Worm (Caenorhabditis elegans) whole organism, early embryonic: ENCODE measurements around the gene dod-22.

Experiments
- B0310.2 ChIP-seq: sonication (generic microtip); optimal IDR thresholded peaks from 2 replicates; lab custom pipeline; 2016; ENCODE audit warnings: mild to moderate bottlenecking, missing genetic modification characterization, missing compliant biosample characterization
- F13C5.2 ChIP-seq: sonication (generic microtip); optimal IDR thresholded peaks from 2 replicates; lab custom pipeline; 2017; ENCODE audit warnings: mild to moderate bottlenecking, missing genetic modification characterization, inconsistent platforms, missing compliant biosample characterization
- aly-1 ChIP-seq: sonication (generic microtip); optimal IDR thresholded peaks from 2 replicates; lab custom pipeline; 2016; ENCODE audit warnings: missing genetic modification characterization, missing compliant biosample characterization
- ama-1 ChIP-seq: fragments of 150-350 bp; optimal IDR thresholded peaks from 2 replicates; lab custom pipeline; 2014
- ceh-13 ChIP-seq: fragments of 200-800 bp; sonication (Bioruptor generic); optimal IDR thresholded peaks from 2 replicates; lab custom pipeline; 2018; ENCODE audit warnings: mild to moderate bottlenecking, missing genetic modification characterization, missing compliant biosample characterization
- ceh-36 ChIP-seq: sonication (generic microtip); optimal IDR thresholded peaks from 2 replicates; lab custom pipeline; 2016; ENCODE audit warnings: missing genetic modification characterization, inconsistent platforms, missing compliant biosample characterization
- ets-7 ChIP-seq: sonication (generic microtip); optimal IDR thresholded peaks from 2 replicates; lab custom pipeline; 2016; ENCODE audit warnings: missing genotype, missing genetic modification characterization, missing compliant biosample characterization
- flt-1 ChIP-seq: fragments of 200-800 bp; sonication (Bioruptor generic); IDR thresholded peaks from 2 replicates; pipeline ENCODE4 v1.3.6; 2022; ENCODE audit warnings: missing genetic modification characterization, missing compliant biosample characterization
- hmbx-1 ChIP-seq: sonication (generic microtip); optimal IDR thresholded peaks from 2 replicates; lab custom pipeline; 2016; ENCODE audit warnings: mild to moderate bottlenecking, missing genetic modification characterization, missing compliant biosample characterization
- hmg-4 ChIP-seq: fragments of 200-800 bp; sonication (Bioruptor generic); optimal IDR thresholded peaks from 2 replicates; lab custom pipeline; 2018; ENCODE audit warnings: mild to moderate bottlenecking, missing genetic modification characterization, missing compliant biosample characterization
- hnd-1 ChIP-seq: sonication (generic microtip); optimal IDR thresholded peaks from 2 replicates; lab custom pipeline; 2016; ENCODE audit warnings: missing genetic modification characterization, missing compliant biosample characterization
- pes-1 ChIP-seq: fragments of 200-800 bp; sonication (Bioruptor generic); IDR thresholded peaks from 2 replicates; pipeline ENCODE4 v1.3.6; 2022; ENCODE audit warnings: missing genetic modification reagents, missing genetic modification characterization, missing compliant biosample characterization
- scrt-1 ChIP-seq: fragments of 200-800 bp; sonication (Bioruptor generic); IDR thresholded peaks from 2 replicates; pipeline ENCODE4 v1.3.6; 2022; ENCODE audit warnings: missing genetic modification characterization, missing compliant biosample characterization
- sea-1 ChIP-seq: fragments of 200-800 bp; sonication (Bioruptor generic); conservative IDR thresholded peaks from 2 replicates; pipeline ENCODE4 v1.3.6; 2022; ENCODE audit warnings: missing genetic modification characterization, missing compliant biosample characterization
- tbx-11 ChIP-seq: fragments of 200-800 bp; sonication (Bioruptor generic); IDR thresholded peaks from 2 replicates; pipeline ENCODE4 v1.3.6; 2022; ENCODE audit warnings: missing genetic modification characterization, missing compliant biosample characterization
- tbx-37 ChIP-seq: fragments of 200-800 bp; sonication (Bioruptor generic); conservative IDR thresholded peaks from 2 replicates; pipeline ENCODE4 v1.3.6; 2022; ENCODE audit warnings: missing genetic modification reagents, missing genetic modification characterization, missing compliant biosample characterization
- tra-4 ChIP-seq: sonication (generic microtip); optimal IDR thresholded peaks from 2 replicates; lab custom pipeline; 2017; ENCODE audit warnings: missing genetic modification characterization, missing compliant biosample characterization

Gene dod-22

ce11 chrIV:12965074-12965473 lies at the start of gene dod-22:
TSS of gene dod-22 (plus strand) at chrIV:12965374.
- TF ChIP-seq tra-4 (tag; lab: Kevin White, UChicago) (no peak), tbx-37 (GFP tag; lab: Robert Waterston, UW) (no peak), flt-1 (GFP tag; lab: Robert Waterston, UW) (no peak), sea-1 (no peak), ets-7 (tag; lab: Kevin White, UChicago) (no peak), ceh-13 (no peak), pes-1 (GFP tag; lab: Robert Waterston, UW) (no peak), hmbx-1 (tag; lab: Kevin White, UChicago) (no peak), ceh-36 (tag; lab: Kevin White, UChicago) (no peak), B0310.2 (tag; lab: Kevin White, UChicago) (no peak), hmg-4 (GFP tag; lab: Kevin White, UChicago) (no peak), tbx-11 (GFP tag; lab: Robert Waterston, UW) (no peak), aly-1 (tag; lab: Kevin White, UChicago) (no peak), hnd-1 (tag; lab: Kevin White, UChicago) (no peak), ama-1 (lab: Kevin White, UChicago) (no peak), scrt-1 (GFP tag; lab: Robert Waterston, UW) (no peak), F13C5.2 (tag; lab: Kevin White, UChicago) (no peak)

- TF ChIP-seq hmbx-1 (tag; lab: Kevin White, UChicago): no peak
- no peak for TF ChIP-seq flt-1 (GFP tag; lab: Robert Waterston, UW)
- no peak for TF ChIP-seq pes-1 (GFP tag; lab: Robert Waterston, UW)
- TF ChIP-seq tbx-37 (GFP tag; lab: Robert Waterston, UW): no peak
- no peak for TF ChIP-seq sea-1
- TF ChIP-seq scrt-1 (GFP tag; lab: Robert Waterston, UW): no peak
- TF ChIP-seq ama-1 (lab: Kevin White, UChicago): no peak
- TF ChIP-seq tbx-11 (GFP tag; lab: Robert Waterston, UW): no peak
- TF ChIP-seq aly-1 (tag; lab: Kevin White, UChicago): no peak
- no peak for TF ChIP-seq ets-7 (tag; lab: Kevin White, UChicago)
- TF ChIP-seq B0310.2 (tag; lab: Kevin White, UChicago): no peak
- no peak for TF ChIP-seq hnd-1 (tag; lab: Kevin White, UChicago)
- no peak for TF ChIP-seq hmg-4 (GFP tag; lab: Kevin White, UChicago)
- no peak for TF ChIP-seq ceh-36 (tag; lab: Kevin White, UChicago)
- no peak for TF ChIP-seq F13C5.2 (tag; lab: Kevin White, UChicago)
These were observed 49.7 kb upstream of the dod-22 start, which contains the start of gene srz-15 for ce11 chrIV:12915479-12915878. TSS of gene srz-15 (plus strand) at chrIV:12915779.

- TF ChIP-seq F13C5.2 (tag; lab: Kevin White, UChicago): no peak
- no peak for TF ChIP-seq aly-1 (tag; lab: Kevin White, UChicago)
These were observed 46.9 kb upstream of the dod-22 start, which contains the start of gene C32H11.3 for ce11 chrIV:12918256-12918655. TSS of gene C32H11.3 (plus strand) at chrIV:12918556.

DNA sequence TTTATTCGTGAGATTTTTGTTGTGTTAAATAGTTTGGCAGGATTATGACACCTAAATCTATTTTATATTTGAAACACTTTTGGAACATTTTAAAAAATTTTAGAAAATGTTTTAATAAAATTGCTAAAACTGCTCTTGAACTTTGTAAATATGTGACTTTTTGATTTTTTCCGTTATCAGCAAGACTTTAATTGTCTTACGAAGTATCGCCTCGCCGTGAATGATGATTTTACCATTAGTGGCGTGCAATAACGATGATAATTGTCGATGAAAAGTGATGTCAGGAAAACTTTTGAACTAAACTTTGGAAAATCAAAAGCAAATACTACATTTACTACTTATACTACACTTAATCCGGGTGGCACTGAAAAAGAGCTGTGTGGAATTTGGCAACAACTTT lies 44.6 kb upstream of the dod-22 start:
- TF ChIP-seq scrt-1 (GFP tag; lab: Robert Waterston, UW): no peak
- TF ChIP-seq ceh-13: no peak
- TF ChIP-seq aly-1 (tag; lab: Kevin White, UChicago): no peak
- TF ChIP-seq ama-1 (lab: Kevin White, UChicago): no peak
- TF ChIP-seq hnd-1 (tag; lab: Kevin White, UChicago): no peak
- TF ChIP-seq tbx-11 (GFP tag; lab: Robert Waterston, UW): no peak
- no peak for TF ChIP-seq ceh-36 (tag; lab: Kevin White, UChicago)

ce11 chrIV:12921027-12921426 lies 44.1 kb upstream of the dod-22 start, which contains the start of gene C32H11.4:
TSS of gene C32H11.4 (plus strand) at chrIV:12921264.
- TF ChIP-seq sea-1: no peak
- TF ChIP-seq scrt-1 (GFP tag; lab: Robert Waterston, UW): no peak
- TF ChIP-seq tbx-11 (GFP tag; lab: Robert Waterston, UW): no peak
- TF ChIP-seq ets-7 (tag; lab: Kevin White, UChicago): no peak
- no peak for TF ChIP-seq hmg-4 (GFP tag; lab: Kevin White, UChicago)

- TF ChIP-seq pes-1 (GFP tag; lab: Robert Waterston, UW) (no peak), B0310.2 (tag; lab: Kevin White, UChicago) (no peak), flt-1 (GFP tag; lab: Robert Waterston, UW) (no peak), ets-7 (tag; lab: Kevin White, UChicago) (no peak), aly-1 (tag; lab: Kevin White, UChicago) (no peak), tbx-11 (GFP tag; lab: Robert Waterston, UW) (no peak), tra-4 (tag; lab: Kevin White, UChicago) (no peak)
These were observed 40.8 kb upstream of the dod-22 start, which contains the start of gene srlf-4 for ce11 chrIV:12924332-12924731. TSS of gene srlf-4 (minus strand) at chrIV:12924432.

DNA sequence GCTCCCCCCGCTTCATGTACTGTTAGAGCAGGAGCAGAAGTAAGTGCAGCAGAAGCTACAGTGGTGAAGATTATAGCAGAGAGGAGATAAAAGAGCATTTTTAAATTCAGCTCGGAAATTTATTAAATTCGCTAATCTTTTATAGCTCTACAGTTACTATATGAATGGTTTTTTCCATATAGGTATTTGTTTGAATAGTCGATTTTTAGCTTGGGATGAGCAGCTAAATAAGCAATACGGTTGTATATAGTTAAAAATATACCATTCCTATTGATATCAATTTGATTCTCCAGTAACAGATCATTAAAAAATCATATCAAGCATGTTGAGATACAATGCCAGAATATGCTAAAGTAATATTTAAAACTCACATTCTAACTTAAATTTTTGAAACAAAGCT lies 38.5 kb upstream of the dod-22 start, which contains the start of gene srlf-5:
srlf-5 (minus strand) TSS at position 101 of the 400 bp plus-strand sequence.
- no peak for TF ChIP-seq B0310.2 (tag; lab: Kevin White, UChicago)
- no peak for TF ChIP-seq aly-1 (tag; lab: Kevin White, UChicago)
- no peak for TF ChIP-seq hnd-1 (tag; lab: Kevin White, UChicago)
- TF ChIP-seq tbx-11 (GFP tag; lab: Robert Waterston, UW): no peak
- no peak for TF ChIP-seq tbx-37 (GFP tag; lab: Robert Waterston, UW)
- TF ChIP-seq scrt-1 (GFP tag; lab: Robert Waterston, UW): no peak
- TF ChIP-seq hmg-4 (GFP tag; lab: Kevin White, UChicago): no peak
- no peak for TF ChIP-seq ceh-36 (tag; lab: Kevin White, UChicago)
- TF ChIP-seq tra-4 (tag; lab: Kevin White, UChicago): no peak
- TF ChIP-seq pes-1 (GFP tag; lab: Robert Waterston, UW): no peak
